Fruit fly (Drosophila melanogaster): ENCODE data around the gene CG17192.
A peak's percentile ranks its signal among the peaks of the same experiment; 100 is the strongest.

The CG17192 gene

DNA sequence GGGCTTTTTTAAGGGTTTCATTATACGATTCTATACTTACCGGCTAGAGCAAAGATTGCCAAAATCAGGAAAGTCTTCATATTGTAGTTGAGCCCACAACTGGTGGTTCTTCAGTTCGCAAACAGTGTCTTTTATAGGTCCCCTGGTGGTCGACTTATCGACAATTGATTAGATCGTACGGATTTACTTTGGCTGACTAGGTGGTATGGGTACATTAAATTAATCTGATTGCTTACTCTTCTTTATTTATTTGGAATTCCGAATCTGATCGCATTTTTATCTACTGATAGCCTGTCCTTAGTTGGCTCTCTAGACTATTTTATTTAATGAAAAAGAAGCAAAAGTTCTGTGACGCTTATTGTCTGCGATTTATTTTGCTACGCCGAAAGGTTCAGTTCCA lies 7.9 kb upstream of the CG17192 start, which contains the start of gene CG6271:
CG6271 (minus strand) TSS at position 101 of the 400 bp plus-strand sequence.
- no peak for TF ChIP-seq pzg (GFP tag; optimal IDR thresholded peaks at IDR 0.05)
- no peak for TF ChIP-seq seq (GFP tag; IDR thresholded peaks at IDR 0.05)
- no peak for TF ChIP-seq Med (GFP tag)
- TF ChIP-seq tup (GFP tag; optimal IDR thresholded peaks at IDR 0.05), result no peak
- TF ChIP-seq ems (GFP tag; optimal IDR thresholded peaks at IDR 0.05), result no peak
- no peak for TF ChIP-seq psq (GFP tag; optimal IDR thresholded peaks at IDR 0.05)
- TF ChIP-seq HLH54F (GFP tag; optimal IDR thresholded peaks at IDR 0.05), result no peak
- TF ChIP-seq CG13775 (GFP tag; optimal IDR thresholded peaks at IDR 0.05), result no peak
- TF ChIP-seq sens-2 (GFP tag; IDR thresholded peaks at IDR 0.05), result no peak
- no peak for TF ChIP-seq CrebB (tag; optimal IDR thresholded peaks at IDR 0.05)
- TF ChIP-seq Gug (GFP tag; IDR thresholded peaks at IDR 0.05), result no peak
- TF ChIP-seq CG34376 (GFP tag; optimal IDR thresholded peaks at IDR 0.05), result no peak
- no peak for TF ChIP-seq CG10565 (GFP tag; optimal IDR thresholded peaks at IDR 0.05)
- TF ChIP-seq CG4820 (GFP tag; optimal IDR thresholded peaks at IDR 0.05), result no peak
- TF ChIP-seq run (tag; optimal IDR thresholded peaks at IDR 0.05), result no peak

DNA sequence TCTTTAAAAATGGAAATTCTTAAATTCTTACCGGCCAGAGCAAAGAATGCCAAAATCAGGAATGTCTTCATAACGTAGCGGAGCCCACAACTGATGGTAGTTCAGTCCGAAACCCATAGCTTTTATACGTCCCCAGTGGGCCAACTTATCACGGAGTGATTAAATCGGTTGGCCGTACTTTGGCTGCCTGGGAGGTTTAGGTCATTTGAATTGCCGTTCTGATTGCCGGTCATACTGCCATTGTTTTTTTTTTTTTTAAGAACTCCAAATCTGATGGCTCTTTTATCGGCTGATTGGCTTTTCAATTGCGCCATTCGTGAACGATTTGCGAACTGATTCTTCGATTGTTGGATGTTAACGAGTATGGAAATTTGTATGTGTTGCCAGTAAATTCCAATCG lies 5.0 kb upstream of the CG17192 start, which contains the start of gene CG6277:
CG6277 (minus strand) TSS at position 101 of the 400 bp plus-strand sequence.
- TF ChIP-seq Usf (GFP tag; optimal IDR thresholded peaks at IDR 0.05), result no peak
- TF ChIP-seq Dbx (GFP tag; IDR thresholded peaks at IDR 0.05), result no peak
- TF ChIP-seq CG17359 (tag; optimal IDR thresholded peaks at IDR 0.05), result no peak
- TF ChIP-seq sug (tag; optimal IDR thresholded peaks at IDR 0.05), result peak; percentile 68
- no peak for TF ChIP-seq ranshi (GFP tag; IDR thresholded peaks at IDR 0.05)
- no peak for TF ChIP-seq Rfx (GFP tag; IDR thresholded peaks at IDR 0.05)
- no peak for TF ChIP-seq vvl (GFP tag; IDR thresholded peaks at IDR 0.05)
- TF ChIP-seq HLH3B (GFP tag; IDR thresholded peaks at IDR 0.05), result no peak
- TF ChIP-seq inv (GFP tag; IDR thresholded peaks at IDR 0.05; ENCODE audit: partially characterized antibody), result no peak

DNA sequence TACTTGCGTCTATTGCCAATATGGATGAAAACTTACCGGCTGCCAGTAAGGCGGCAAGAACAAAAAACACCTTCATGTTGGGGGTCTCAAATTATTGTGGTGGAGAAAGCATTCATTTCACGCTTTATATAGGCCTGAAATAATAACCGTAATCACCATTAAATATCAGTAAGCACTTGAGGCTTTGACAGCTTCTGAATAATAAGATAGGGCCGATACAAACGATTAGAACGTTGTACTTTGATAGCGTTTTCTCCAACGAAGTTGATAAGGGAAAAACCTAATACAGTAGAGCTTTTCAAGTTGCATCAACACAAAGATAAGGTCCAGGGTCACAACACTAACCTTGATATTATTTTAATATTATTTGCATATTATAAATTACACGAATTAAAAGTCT lies 3.2 kb upstream of the CG17192 start, which contains the start of gene CG6283:
CG6283 (minus strand) TSS at position 101 of the 400 bp plus-strand sequence.
- TF ChIP-seq D19A (tag; optimal IDR thresholded peaks at IDR 0.05), result no peak
- TF ChIP-seq sug (tag; optimal IDR thresholded peaks at IDR 0.05), result peak; percentile 28

DNA sequence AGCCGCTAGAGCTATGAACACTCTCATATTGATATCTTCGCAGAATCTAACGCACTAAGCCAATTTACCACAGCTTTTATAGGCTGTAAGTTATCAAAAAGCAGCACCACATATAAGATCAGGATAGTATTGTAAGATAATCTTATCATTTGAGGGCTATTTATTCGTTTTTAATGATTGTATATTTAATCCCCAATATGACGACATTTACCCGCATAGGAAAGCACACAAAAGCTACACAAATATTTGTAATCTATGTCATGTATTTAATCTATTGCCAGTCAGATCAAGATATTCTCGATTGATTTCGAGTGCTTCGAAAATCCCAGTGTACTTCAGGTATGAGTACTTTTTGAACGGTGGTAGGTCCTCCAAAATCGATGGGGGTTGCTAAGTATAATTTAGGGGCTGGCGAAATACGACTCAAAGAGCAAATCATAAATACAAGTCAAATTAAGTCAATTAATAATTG lies 1.6 kb upstream of the CG17192 start, which contains the start of gene CG17191:
CG17191 (minus strand) TSS at position 51 of the 472 bp plus-strand sequence.
- TF ChIP-seq grn (GFP tag; optimal IDR thresholded peaks at IDR 0.05) (peak; percentile 76), CG9437 (GFP tag; optimal IDR thresholded peaks at IDR 0.05) (no peak), Chrac-16 (GFP tag; optimal IDR thresholded peaks at IDR 0.05) (no peak), CG34376 (GFP tag; optimal IDR thresholded peaks at IDR 0.05) (peak; percentile 64), CG42726 (GFP tag; IDR thresholded peaks at IDR 0.05; ENCODE audit: partially characterized antibody) (no peak), sd (tag; optimal IDR thresholded peaks at IDR 0.05) (peak; percentile 71), mirr (GFP tag; optimal IDR thresholded peaks at IDR 0.05) (no peak), Hey (tag; optimal IDR thresholded peaks at IDR 0.05) (peak; percentile 45), scrt (GFP tag; optimal IDR thresholded peaks at IDR 0.05) (no peak), sug (tag; optimal IDR thresholded peaks at IDR 0.05) (peak; percentile 85), CG18619 (GFP tag; optimal IDR thresholded peaks at IDR 0.05) (no peak), CG1602 (GFP tag; optimal IDR thresholded peaks at IDR 0.05) (no peak), exex (tag; optimal IDR thresholded peaks at IDR 0.05) (peak; percentile 90), Oli (tag; optimal IDR thresholded peaks at IDR 0.05) (no peak), vnd (GFP tag; IDR thresholded peaks at IDR 0.05; ENCODE audit: partially characterized antibody) (0 out of 3 replicates have a peak, but pooled peaks have one; percentile 11), slbo (GFP tag; IDR thresholded peaks at IDR 0.05) (no peak), CG18599 (GFP tag; optimal IDR thresholded peaks at IDR 0.05) (peak; percentile 23), Lhr (GFP tag; optimal IDR thresholded peaks at IDR 0.05) (no peak), CG6765 (GFP tag; optimal IDR thresholded peaks at IDR 0.05) (no peak)
